Fruit fly (Drosophila melanogaster) whole organism, prepupa: ENCODE measurements around the gene yip7.

Source experiments
- CG8632 ChIP-seq: fragments of 200-800 bp; sonication (Bioruptor generic); optimal IDR thresholded peaks from 3 replicates; lab custom pipeline; 2016; ENCODE audit warnings: missing biosample characterization, missing genetic modification characterization
- Eip75B ChIP-seq: fragments of 200-800 bp; sonication (Bioruptor generic); optimal IDR thresholded peaks from 3 replicates; lab custom pipeline; 2016; ENCODE audit warnings: missing biosample characterization, missing genetic modification characterization
- Eip78C ChIP-seq: fragments of 200-800 bp; sonication (Bioruptor generic); peaks from one replicate; lab custom pipeline; 2016; ENCODE audit warnings: missing biosample characterization, missing genetic modification characterization
- Met ChIP-seq: fragments of 200-800 bp; sonication (Bioruptor generic); optimal IDR thresholded peaks from 3 replicates; lab custom pipeline; 2016; ENCODE audit warnings: missing biosample characterization, missing genetic modification characterization
- OdsH ChIP-seq: fragments of 200-800 bp; sonication (Bioruptor generic); optimal IDR thresholded peaks from 3 replicates; lab custom pipeline; 2016; ENCODE audit warnings: missing biosample characterization, missing genetic modification characterization
- cyc ChIP-seq: fragments of 200-800 bp; sonication (Bioruptor generic); optimal IDR thresholded peaks from 3 replicates; lab custom pipeline; 2016; ENCODE audit warnings: missing biosample characterization, missing genetic modification characterization
- fd85E ChIP-seq: fragments of 200-800 bp; sonication (Bioruptor generic); optimal IDR thresholded peaks from 3 replicates; lab custom pipeline; 2016; ENCODE audit warnings: missing biosample characterization, missing genetic modification characterization
- net ChIP-seq: fragments of 200-800 bp; sonication (Bioruptor generic); optimal IDR thresholded peaks from 3 replicates; lab custom pipeline; 2016; ENCODE audit warnings: missing biosample characterization, missing genetic modification characterization

- TF ChIP-seq cyc (GFP tag; lab: Kevin White, UChicago) (no peak), CG8632 (GFP tag; lab: Kevin White, UChicago) (no peak), OdsH (no peak), Eip75B (GFP tag; lab: Kevin White, UChicago) (no peak), Eip78C (GFP tag; lab: Kevin White, UChicago) (peak; percentile 63), Met (GFP tag; lab: Kevin White, UChicago) (no peak), net (peak; percentile 3), fd85E (GFP tag; lab: Kevin White, UChicago) (no peak)
Observed at dm6 chr3L:6065881-6066389, 30.9 kb downstream of the yip7 start, which contains the start of gene CG42269.
